Worm (Caenorhabditis elegans): ENCODE results near the gene tpi-1.

Gene tpi-1

DNA sequence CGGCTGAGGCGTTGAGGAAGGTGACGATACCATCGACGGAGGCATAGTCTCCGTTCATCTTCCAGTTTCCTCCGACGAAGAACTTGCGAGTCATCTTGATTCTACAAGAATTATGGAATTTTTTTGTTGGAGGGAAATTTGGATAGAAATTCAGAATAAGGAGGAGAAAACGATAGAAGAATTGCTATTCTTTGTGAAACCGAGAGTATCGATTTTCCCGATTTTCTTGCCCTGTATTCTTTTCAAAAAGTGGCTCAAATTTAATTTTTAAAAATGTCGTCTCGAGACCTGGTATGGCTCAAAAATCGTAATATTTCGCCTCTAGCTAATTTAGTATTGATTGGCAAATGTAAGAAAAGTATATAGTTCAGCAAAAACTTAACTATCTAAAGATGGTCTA lies at the start of gene tpi-1:
Gene tpi-1, minus strand, starts transcription at position 101 of the 400 bp plus-strand sequence.
- TF ChIP-seq lin-13 (GFP tag; optimal IDR thresholded peaks at IDR 0.05) (no peak), T20F7.1 (GFP tag; optimal IDR thresholded peaks at IDR 0.05) (no peak), egl-27 (tag; optimal IDR thresholded peaks at IDR 0.05) (no peak), lin-1 (GFP tag; IDR thresholded peaks at IDR 0.05) (no peak), nhr-102 (tag; optimal IDR thresholded peaks at IDR 0.05) (no peak), lsy-2 (tag; optimal IDR thresholded peaks at IDR 0.05) (no peak), daf-8 (GFP tag; IDR thresholded peaks at IDR 0.05) (no peak), F44E2.7 (GFP tag; IDR thresholded peaks at IDR 0.05) (no peak), lin-38 (GFP tag; IDR thresholded peaks at IDR 0.05) (no peak), mep-1 (tag; optimal IDR thresholded peaks at IDR 0.05) (no peak), php-3 (GFP tag; IDR thresholded peaks at IDR 0.05) (no peak), unc-130 (GFP tag; optimal IDR thresholded peaks at IDR 0.05) (no peak), ceh-28 (tag; optimal IDR thresholded peaks at IDR 0.05) (no peak), Y5F2A.4 (GFP tag; optimal IDR thresholded peaks at IDR 0.05) (no peak), ctbp-1 (GFP tag; IDR thresholded peaks at IDR 0.05) (no peak), ceh-32 (tag; optimal IDR thresholded peaks at IDR 0.05; ENCODE audit: poor library complexity) (no peak), nhr-25 (tag; optimal IDR thresholded peaks at IDR 0.05; ENCODE audit: borderline replicate concordance, insufficient read depth) (no peak), tag-97 (GFP tag; IDR thresholded peaks at IDR 0.05) (no peak)

DNA sequence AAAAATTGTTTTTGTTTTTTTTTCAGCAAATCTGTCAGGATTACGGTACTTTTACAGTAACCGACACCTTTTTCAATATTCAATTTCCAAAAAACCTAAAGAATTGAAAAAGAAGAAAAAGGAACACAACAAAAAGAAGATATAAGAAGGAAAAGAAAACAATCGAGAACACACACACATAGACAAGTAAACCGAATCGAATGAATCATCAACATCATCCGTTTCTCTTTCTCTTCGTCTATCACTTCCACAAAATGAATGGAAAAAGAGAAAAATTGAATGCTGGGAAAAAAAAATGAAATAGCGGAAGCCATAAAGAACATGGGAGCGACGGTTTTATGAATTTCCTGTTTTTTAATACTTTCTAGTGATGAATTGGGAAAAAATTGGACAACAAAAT lies 42.5 kb upstream of the tpi-1 start:
- TF ChIP-seq duxl-1 (tag; optimal IDR thresholded peaks at IDR 0.05; ENCODE audit: poor library complexity): no peak
- peak in 1 of 2 experiments; percentile 33 for TF ChIP-seq lsy-2 (tag; optimal IDR thresholded peaks at IDR 0.05)
- no peak for TF ChIP-seq gei-8 (GFP tag; optimal IDR thresholded peaks at IDR 0.05)
- TF ChIP-seq lin-39 (tag; optimal IDR thresholded peaks at IDR 0.05): no peak
- TF ChIP-seq dve-1 (tag; optimal IDR thresholded peaks at IDR 0.05; ENCODE audit: insufficient read depth): peak; percentile 52

DNA sequence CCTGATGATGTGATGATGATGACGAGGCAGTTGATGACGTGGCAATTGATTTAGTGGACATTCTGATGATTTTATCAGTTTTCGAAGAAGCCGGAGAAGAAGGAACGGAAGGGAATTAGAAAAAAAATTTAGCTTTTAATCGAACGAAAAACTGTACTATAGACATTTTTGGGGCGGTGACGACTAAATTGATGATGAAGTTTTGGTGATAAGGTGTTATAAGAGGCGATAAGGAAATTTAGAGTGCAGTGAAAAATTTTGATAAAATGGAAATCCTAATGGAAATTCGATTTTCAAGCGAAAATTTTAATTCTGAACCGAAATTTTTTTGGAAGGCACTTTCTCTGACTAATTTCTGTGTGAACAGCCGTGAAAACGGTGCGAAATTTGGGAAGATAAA lies 41.1 kb upstream of the tpi-1 start:
- TF ChIP-seq jun-1 (tag; optimal IDR thresholded peaks at IDR 0.05): no peak
- peak; percentile 47 for TF ChIP-seq dve-1 (tag; optimal IDR thresholded peaks at IDR 0.05; ENCODE audit: insufficient read depth)
- TF ChIP-seq pqm-1 (tag; optimal IDR thresholded peaks at IDR 0.05): peak; percentile 34

DNA sequence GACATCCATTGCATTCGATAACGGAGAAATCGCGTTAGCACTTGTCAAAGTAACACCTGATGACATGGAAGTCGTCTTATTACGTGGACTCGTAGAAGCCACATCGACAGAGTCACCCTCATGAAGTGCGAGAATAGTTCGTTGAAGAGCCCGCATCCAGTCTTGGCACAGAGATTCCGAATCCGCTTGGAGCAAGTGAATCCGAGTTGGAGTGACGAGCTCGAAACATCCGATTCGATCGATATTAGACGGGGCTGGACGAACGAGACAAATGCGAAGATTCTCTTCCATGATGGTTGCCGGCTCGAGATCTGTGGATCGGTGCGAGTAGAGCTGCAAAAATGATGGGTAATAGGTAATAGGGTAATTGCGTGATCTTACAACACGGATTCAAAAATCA lies 38.3 kb upstream of the tpi-1 start:
- peak in 1 of 2 experiments; percentile 98 for TF ChIP-seq unc-62 (GFP tag; optimal IDR thresholded peaks at IDR 0.05 in 1 of 2)
- no peak for TF ChIP-seq unc-62 (tag; optimal IDR thresholded peaks at IDR 0.05)
- TF ChIP-seq lir-3 (tag; optimal IDR thresholded peaks at IDR 0.05): no peak

DNA sequence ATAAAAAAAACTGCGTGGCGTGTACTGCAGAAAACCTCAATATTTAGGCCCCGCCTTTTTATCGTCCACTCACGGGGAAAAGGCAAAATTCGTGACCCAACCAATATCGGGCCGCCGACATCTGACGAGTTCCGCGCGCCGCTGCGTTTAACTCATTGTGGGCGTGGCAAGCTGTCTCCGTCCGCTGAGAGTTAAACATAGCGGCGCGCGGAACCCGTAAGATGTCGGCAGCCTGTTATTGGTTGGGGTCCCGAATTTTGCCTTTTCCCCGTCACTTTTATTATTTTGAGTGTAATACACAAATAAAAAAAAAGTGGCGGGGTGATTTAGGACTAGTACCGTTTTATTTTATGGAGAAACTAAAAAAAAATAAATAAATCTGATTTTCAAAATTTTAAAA lies 37.4 kb upstream of the tpi-1 start:
- TF ChIP-seq mdl-1 (tag; optimal IDR thresholded peaks at IDR 0.05) (no peak), lim-7 (GFP tag; IDR thresholded peaks at IDR 0.05) (no peak), dve-1 (tag; optimal IDR thresholded peaks at IDR 0.05; ENCODE audit: insufficient read depth) (no peak), set-16 (GFP tag; IDR thresholded peaks at IDR 0.05) (peak; percentile 41; the same call in 1 of the 2 replicates), ztf-11 (tag; optimal IDR thresholded peaks at IDR 0.05) (no peak), lin-38 (GFP tag; IDR thresholded peaks at IDR 0.05) (peak; percentile 19; the same call in 1 of the 2 replicates), ceh-44 (GFP tag; IDR thresholded peaks at IDR 0.05) (no peak)

DNA sequence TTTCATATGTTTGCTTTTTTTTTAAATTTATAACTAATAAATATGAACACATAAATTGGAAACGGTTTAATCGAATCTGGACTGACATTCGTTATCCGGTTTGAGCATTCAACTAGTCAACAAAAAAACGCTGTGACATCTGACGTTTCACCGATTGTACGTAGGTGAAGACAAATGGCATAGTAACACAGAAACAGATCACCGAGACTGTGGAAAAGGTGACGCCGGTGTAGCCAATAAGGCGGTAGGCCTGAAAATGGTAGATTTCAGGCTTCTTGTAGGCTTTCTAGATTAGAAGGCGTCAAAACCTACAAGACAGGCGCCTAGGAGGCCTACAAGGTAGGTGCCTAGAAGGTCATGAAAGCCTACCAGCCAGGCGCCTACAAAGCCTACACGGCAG lies 32.3 kb upstream of the tpi-1 start:
- no peak for TF ChIP-seq arid-1 (GFP tag; conservative IDR thresholded peaks at IDR 0.05)
- TF ChIP-seq aha-1 (tag): peak; percentile 97
- TF ChIP-seq dve-1 (tag; optimal IDR thresholded peaks at IDR 0.05; ENCODE audit: insufficient read depth): no peak
